Worm (Caenorhabditis elegans) whole organism, L2 larva: ENCODE measurements around the gene F19C6.3.

ENCODE experiments used
- C34F6.9 ChIP-seq: fragments of 150-350 bp; optimal IDR thresholded peaks from 2 replicates; lab custom pipeline; 2014; ENCODE audit warnings: missing biosample characterization, missing genetic modification characterization
- R02D3.7 ChIP-seq: fragments of 150-350 bp; optimal IDR thresholded peaks from 2 replicates; lab custom pipeline; 2014; ENCODE audit warnings: missing biosample characterization, missing genetic modification characterization
- ZK546.5 ChIP-seq: sonication (generic microtip); optimal IDR thresholded peaks from 2 replicates; lab custom pipeline; 2017; ENCODE audit warnings: missing biosample characterization, missing genetic modification characterization
- alr-1 ChIP-seq: fragments of 150-350 bp; optimal IDR thresholded peaks from 2 replicates; lab custom pipeline; 2014; ENCODE audit warnings: missing biosample characterization, missing genetic modification characterization
- aly-2 ChIP-seq: fragments of 150-350 bp; optimal IDR thresholded peaks from 2 replicates; lab custom pipeline; 2014; ENCODE audit warnings: missing biosample characterization, missing genetic modification characterization
- ama-1 ChIP-seq: fragments of 150-350 bp; optimal IDR thresholded peaks from 2 replicates; lab custom pipeline; 2018; ENCODE audit warnings: inconsistent platforms
- blmp-1 ChIP-seq: sonication (generic microtip); optimal IDR thresholded peaks from 2 replicates; lab custom pipeline; 2017; ENCODE audit warnings: missing genetic modification characterization, mild to moderate bottlenecking, missing compliant biosample characterization, antibody characterized with exemption, moderate library complexity; ENCODE audit not compliant: insufficient read depth
- ceh-16 ChIP-seq: fragments of 150-350 bp; optimal IDR thresholded peaks from 2 replicates; lab custom pipeline; 2014; ENCODE audit warnings: missing biosample characterization, missing genetic modification characterization
- dmd-4 ChIP-seq: sonication (generic microtip); optimal IDR thresholded peaks from 2 replicates; lab custom pipeline; 2017; ENCODE audit warnings: missing biosample characterization, missing genetic modification characterization
- egl-27 ChIP-seq: sonication (generic microtip); optimal IDR thresholded peaks from 3 replicates; lab custom pipeline; 2017; ENCODE audit warnings: missing biosample characterization, missing genetic modification reagents, missing genetic modification characterization
- elt-1 ChIP-seq: fragments of 150-350 bp; optimal IDR thresholded peaks from 2 replicates; lab custom pipeline; 2014; ENCODE audit warnings: missing biosample characterization, missing genetic modification characterization
- elt-3 ChIP-seq: sonication (generic microtip); optimal IDR thresholded peaks from 2 replicates; lab custom pipeline; 2017; ENCODE audit warnings: missing biosample characterization, missing genetic modification characterization
- fos-1 ChIP-seq: fragments of 150-350 bp; optimal IDR thresholded peaks from 2 replicates; lab custom pipeline; 2014; ENCODE audit warnings: missing biosample characterization, missing genetic modification characterization
- gmeb-1 ChIP-seq: fragments of 150-350 bp; optimal IDR thresholded peaks from 2 replicates; lab custom pipeline; 2014; ENCODE audit warnings: missing biosample characterization, missing genetic modification characterization
- lin-11 ChIP-seq: fragments of 150-350 bp; sonication (generic microtip); optimal IDR thresholded peaks from 2 replicates; lab custom pipeline; 2014; ENCODE audit warnings: missing biosample characterization, missing genetic modification characterization, inconsistent platforms, mixed read lengths
- lin-13 ChIP-seq: fragments of 150-350 bp; optimal IDR thresholded peaks from 2 replicates; lab custom pipeline; 2014; ENCODE audit warnings: missing biosample characterization, missing genetic modification reagents, missing genetic modification characterization
- lsy-2 ChIP-seq, 2 experiments: fragments of 150-350 bp in 1 of 2; sonication (generic microtip) in 1 of 2; optimal IDR thresholded peaks; 2 replicates each; lab custom pipeline; 2014 to 2017; ENCODE audit warnings: missing biosample characterization in 2 of 2, missing genetic modification characterization in 2 of 2
- mbf-1 ChIP-seq: sonication (generic microtip); optimal IDR thresholded peaks from 2 replicates; lab custom pipeline; 2017; ENCODE audit warnings: missing biosample characterization, missing genetic modification characterization
- nhr-10 ChIP-seq: sonication (generic microtip); optimal IDR thresholded peaks from 2 replicates; lab custom pipeline; 2017; ENCODE audit warnings: missing biosample characterization, missing genetic modification characterization
- nhr-11 ChIP-seq: fragments of 150-350 bp; optimal IDR thresholded peaks from 2 replicates; lab custom pipeline; 2014; ENCODE audit warnings: missing biosample characterization, missing genetic modification characterization
- nhr-12 ChIP-seq: fragments of 150-350 bp; optimal IDR thresholded peaks from 2 replicates; lab custom pipeline; 2014; ENCODE audit warnings: missing biosample characterization, missing genetic modification characterization
- nhr-21 ChIP-seq: fragments of 150-350 bp; optimal IDR thresholded peaks from 2 replicates; lab custom pipeline; 2014; ENCODE audit warnings: missing biosample characterization, missing genetic modification characterization
- nhr-237 ChIP-seq: fragments of 150-350 bp; optimal IDR thresholded peaks from 2 replicates; lab custom pipeline; 2014; ENCODE audit warnings: missing biosample characterization, missing genetic modification characterization
- nhr-25 ChIP-seq: fragments of 150-350 bp; sonication (generic microtip); optimal IDR thresholded peaks from 3 replicates; lab custom pipeline; 2014; ENCODE audit warnings: missing biosample characterization, missing genetic modification characterization
- peb-1 ChIP-seq: fragments of 150-350 bp; optimal IDR thresholded peaks from 2 replicates; lab custom pipeline; 2014; ENCODE audit warnings: missing biosample characterization, missing genetic modification characterization
- skn-1 ChIP-seq: sonication (generic microtip); optimal IDR thresholded peaks from 2 replicates; lab custom pipeline; 2017; ENCODE audit warnings: missing biosample characterization, missing genetic modification characterization
- sma-3 ChIP-seq: sonication (generic microtip); optimal IDR thresholded peaks from 2 replicates; lab custom pipeline; 2016; ENCODE audit warnings: missing genetic modification reagents, missing genetic modification characterization, missing compliant biosample characterization
- sma-9 ChIP-seq, 2 experiments: fragments of 150-350 bp in 1 of 2; sonication (generic microtip) in 1 of 2; optimal IDR thresholded peaks; 2 replicates each; lab custom pipeline; 2014 to 2016; ENCODE audit warnings: missing genetic modification characterization in 2 of 2, mild to moderate bottlenecking in 1 of 2, missing biosample characterization in 1 of 2, missing compliant biosample characterization in 1 of 2, missing genetic modification reagents in 1 of 2, moderate library complexity in 1 of 2
- snpc-4 ChIP-seq: fragments of 150-350 bp; optimal IDR thresholded peaks from 2 replicates; lab custom pipeline; 2014; ENCODE audit warnings: missing biosample characterization, missing genetic modification characterization
- unc-39 ChIP-seq: fragments of 150-350 bp; optimal IDR thresholded peaks from 2 replicates; lab custom pipeline; 2014; ENCODE audit warnings: missing biosample characterization, missing genetic modification characterization
- unc-55 ChIP-seq: fragments of 150-350 bp; sonication (generic microtip); optimal IDR thresholded peaks from 3 replicates; lab custom pipeline; 2014; ENCODE audit warnings: missing biosample characterization, missing genetic modification reagents, missing genetic modification characterization
- unc-62 ChIP-seq: fragments of 150-350 bp; optimal IDR thresholded peaks from 2 replicates; lab custom pipeline; 2014; ENCODE audit warnings: missing biosample characterization, missing genetic modification reagents, missing genetic modification characterization
- zag-1 ChIP-seq: fragments of 150-350 bp; optimal IDR thresholded peaks from 2 replicates; lab custom pipeline; 2014; ENCODE audit warnings: missing biosample characterization, missing genetic modification characterization
- ztf-1 ChIP-seq: fragments of 200-800 bp; sonication (Bioruptor generic); conservative IDR thresholded peaks from 2 replicates; pipeline ENCODE4 v1.3.6; 2022; ENCODE audit warnings: missing genetic modification characterization, missing compliant biosample characterization
- ztf-4 ChIP-seq: fragments of 150-350 bp; optimal IDR thresholded peaks from 2 replicates; lab custom pipeline; 2014; ENCODE audit warnings: missing biosample characterization, missing genetic modification characterization

F19C6.3 gene

ce11 chrX:10008664-10009063 lies at the start of gene F19C6.3:
Gene F19C6.3 (minus strand): TSS chrX:10008764.
- TF ChIP-seq C34F6.9 (tag; lab: Kevin White, UChicago) (no peak), lsy-2 (tag; optimal IDR thresholded peaks at IDR 0.05; lab: Kevin White, UChicago) (no peak), nhr-12 (tag; lab: Kevin White, UChicago) (no peak), elt-1 (no peak), ztf-4 (no peak), snpc-4 (tag; lab: Kevin White, UChicago) (no peak), R02D3.7 (tag; lab: Kevin White, UChicago) (no peak), aly-2 (tag; lab: Kevin White, UChicago) (no peak), ama-1 (lab: Kevin White, UChicago) (no peak), blmp-1 (tag; lab: Kevin White, UChicago) (no peak), ZK546.5 (tag; lab: Kevin White, UChicago) (no peak), unc-62 (no peak), sma-3 (GFP tag; lab: Kevin White, UChicago) (no peak), gmeb-1 (tag; lab: Kevin White, UChicago) (no peak), lin-13 (GFP tag; lab: Kevin White, UChicago) (no peak), mbf-1 (no peak), unc-55 (GFP tag; lab: Kevin White, UChicago) (no peak)

ce11 chrX:10058332-10058731 lies 49.8 kb upstream of the F19C6.3 start, which contains the start of gene ZC373.2:
Gene ZC373.2 (minus strand): TSS chrX:10058432.
- TF ChIP-seq nhr-10 (tag; lab: Kevin White, UChicago) (no peak), gmeb-1 (tag; lab: Kevin White, UChicago) (no peak), peb-1 (tag; lab: Kevin White, UChicago) (no peak), ceh-16 (no peak), ztf-4 (no peak), nhr-25 (tag; lab: Kevin White, UChicago) (no peak), elt-1 (no peak), unc-39 (tag; lab: Kevin White, UChicago) (no peak), zag-1 (tag; lab: Kevin White, UChicago) (no peak), elt-3 (tag; lab: Kevin White, UChicago) (no peak), aly-2 (tag; lab: Kevin White, UChicago) (no peak), nhr-21 (no peak), lsy-2 (tag; optimal IDR thresholded peaks at IDR 0.05; lab: Kevin White, UChicago) (no peak), alr-1 (tag; lab: Kevin White, UChicago) (no peak), lin-11 (tag; lab: Kevin White, UChicago) (no peak), ama-1 (lab: Kevin White, UChicago) (no peak), nhr-11 (tag; lab: Kevin White, UChicago) (no peak), lin-13 (GFP tag; lab: Kevin White, UChicago) (no peak)

- TF ChIP-seq nhr-237 (tag; lab: Kevin White, UChicago) = no peak
- TF ChIP-seq snpc-4 (tag; lab: Kevin White, UChicago) = no peak
- TF ChIP-seq fos-1 = peak; percentile 55
- TF ChIP-seq skn-1 = no peak
- no peak for TF ChIP-seq alr-1 (tag; lab: Kevin White, UChicago)
- TF ChIP-seq ZK546.5 (tag; lab: Kevin White, UChicago) = no peak
- no peak for TF ChIP-seq aly-2 (tag; lab: Kevin White, UChicago)
- no peak for TF ChIP-seq C34F6.9 (tag; lab: Kevin White, UChicago)
- TF ChIP-seq egl-27 (tag; lab: Kevin White, UChicago) = no peak
- peak; percentile 33 for TF ChIP-seq blmp-1 (tag; lab: Kevin White, UChicago)
- no peak for TF ChIP-seq dmd-4 (tag; lab: Kevin White, UChicago)
- no peak for TF ChIP-seq gmeb-1 (tag; lab: Kevin White, UChicago)
- TF ChIP-seq ztf-1 (GFP tag; lab: Robert Waterston, UW) = no peak
- TF ChIP-seq unc-55 (GFP tag; lab: Kevin White, UChicago) = no peak
These were observed 45.8 kb upstream of the F19C6.3 start for ce11 chrX:10054410-10054800.

ce11 chrX:10053742-10054409 lies 45.3 kb upstream of the F19C6.3 start, which contains the start of gene cbs-1:
Gene cbs-1 (plus strand): TSS chrX:10054275.
- TF ChIP-seq C34F6.9 (tag; lab: Kevin White, UChicago) (no peak), ama-1 (lab: Kevin White, UChicago) (peak; percentile 18), egl-27 (tag; lab: Kevin White, UChicago) (no peak), unc-55 (GFP tag; lab: Kevin White, UChicago) (no peak), dmd-4 (tag; lab: Kevin White, UChicago) (no peak), ZK546.5 (tag; lab: Kevin White, UChicago) (no peak), alr-1 (tag; lab: Kevin White, UChicago) (no peak), fos-1 (peak; percentile 65), nhr-25 (tag; lab: Kevin White, UChicago) (peak; percentile 54), sma-9 (GFP tag; optimal IDR thresholded peaks at IDR 0.05; lab: Kevin White, UChicago) (peak; percentile 17), sma-9 (tag; optimal IDR thresholded peaks at IDR 0.05; lab: Kevin White, UChicago) (no peak), nhr-10 (tag; lab: Kevin White, UChicago) (no peak)
